Fruit fly (Drosophila melanogaster): ENCODE results near the gene Cpr62Bb.

Cpr62Bb gene

dm6 chr3L:1794943-1795696, 39.8 kb downstream of the Cpr62Bb start, which contains the start of the genes alpha-Spec, dlt and Cdc37 (continued):
- no peak for TF ChIP-seq so (GFP tag; IDR thresholded peaks at IDR 0.05)
- 0 out of 2 replicates have a peak, but pooled peaks have one; percentile 41 for TF ChIP-seq sob (GFP tag; IDR thresholded peaks at IDR 0.05)
- TF ChIP-seq NFAT (GFP tag; IDR thresholded peaks at IDR 0.05), result 0 out of 2 replicates have a peak, but pooled peaks have one; percentile 16
- TF ChIP-seq Doc3 (GFP tag; IDR thresholded peaks at IDR 0.05; ENCODE audit: partially characterized antibody), result peak; percentile 80
- TF ChIP-seq ato (GFP tag; IDR thresholded peaks at IDR 0.05; ENCODE audit: partially characterized antibody), result peak; percentile 59
- TF ChIP-seq stwl (tag; optimal IDR thresholded peaks at IDR 0.05), result peak; percentile 1
- peak; percentile 81 for TF ChIP-seq Ets97D (GFP tag; optimal IDR thresholded peaks at IDR 0.05)
- peak; percentile 66; the same call in 2 of the 3 replicates for TF ChIP-seq CG6791 (GFP tag; IDR thresholded peaks at IDR 0.05; ENCODE audit: partially characterized antibody)
- peak; percentile 45 for TF ChIP-seq Myb (GFP tag; optimal IDR thresholded peaks at IDR 0.05)
- peak; percentile 27 for TF ChIP-seq CG10147 (GFP tag; optimal IDR thresholded peaks at IDR 0.05)
- TF ChIP-seq PHDP (tag; optimal IDR thresholded peaks at IDR 0.05), result peak; percentile 19
- TF ChIP-seq Tbp (GFP tag; optimal IDR thresholded peaks at IDR 0.05), result no peak
- TF ChIP-seq CG17186 (GFP tag; optimal IDR thresholded peaks at IDR 0.05), result peak; percentile 77
- TF ChIP-seq E2f1 (GFP tag; IDR thresholded peaks at IDR 0.05), result no peak
- TF ChIP-seq eyg (GFP tag; optimal IDR thresholded peaks at IDR 0.05), result peak; percentile 34
- TF ChIP-seq amos (GFP tag; IDR thresholded peaks at IDR 0.05; ENCODE audit: partially characterized antibody), result peak; percentile 79
- TF ChIP-seq CG32772 (GFP tag; IDR thresholded peaks at IDR 0.05), result peak; percentile 12; the same call in 1 of the 2 replicates
- peak; percentile 9; the same call in 1 of the 2 replicates for TF ChIP-seq CG32532 (GFP tag; IDR thresholded peaks at IDR 0.05)
- TF ChIP-seq Med (GFP tag), result peak; percentile 91
- peak; percentile 2 for TF ChIP-seq CG10209 (GFP tag; optimal IDR thresholded peaks at IDR 0.05)
- TF ChIP-seq crol (GFP tag; IDR thresholded peaks at IDR 0.05), result no peak
- peak; percentile 47 for TF ChIP-seq p53 (GFP tag; optimal IDR thresholded peaks at IDR 0.05)
- no peak for TF ChIP-seq otp (GFP tag; IDR thresholded peaks at IDR 0.05)
- TF ChIP-seq vnd (GFP tag; IDR thresholded peaks at IDR 0.05; ENCODE audit: partially characterized antibody), result peak; percentile 78
- no peak for TF ChIP-seq kah (GFP tag; optimal IDR thresholded peaks at IDR 0.05)
- peak; percentile 3 for TF ChIP-seq CG3163 (GFP tag; optimal IDR thresholded peaks at IDR 0.05)
- TF ChIP-seq hbn (GFP tag; IDR thresholded peaks at IDR 0.05; ENCODE audit: partially characterized antibody), result peak; percentile 73
- peak; percentile 31 for TF ChIP-seq CG34376 (GFP tag; optimal IDR thresholded peaks at IDR 0.05)
- TF ChIP-seq CG8089 (GFP tag; optimal IDR thresholded peaks at IDR 0.05), result peak; percentile 9
- TF ChIP-seq CG33213 (GFP tag; optimal IDR thresholded peaks at IDR 0.05), result peak; percentile 59
- no peak for TF ChIP-seq CG15696 (tag; optimal IDR thresholded peaks at IDR 0.05)
- TF ChIP-seq mirr (GFP tag; optimal IDR thresholded peaks at IDR 0.05), result no peak
- no peak for TF ChIP-seq Mes4 (GFP tag; optimal IDR thresholded peaks at IDR 0.05)
- TF ChIP-seq mld (GFP tag; IDR thresholded peaks at IDR 0.05; ENCODE audit: partially characterized antibody), result peak; percentile 62; the same call in 1 of the 3 replicates
- TF ChIP-seq CG8944 (GFP tag; optimal IDR thresholded peaks at IDR 0.05), result no peak
- no peak for TF ChIP-seq dati (GFP tag; IDR thresholded peaks at IDR 0.05)
- peak; percentile 84 for TF ChIP-seq sens (GFP tag)
- TF ChIP-seq CG2129 (GFP tag; IDR thresholded peaks at IDR 0.05; ENCODE audit: partially characterized antibody), result peak; percentile 38; the same call in 1 of the 2 replicates
- peak; percentile 92 for TF ChIP-seq gfzf (GFP tag; optimal IDR thresholded peaks at IDR 0.05)
- peak; percentile 80 for TF ChIP-seq Sin3A (optimal IDR thresholded peaks at IDR 0.05)
- no peak for TF ChIP-seq br (optimal IDR thresholded peaks at IDR 0.05)
- TF ChIP-seq CG10274 (GFP tag; optimal IDR thresholded peaks at IDR 0.05), result no peak
- TF ChIP-seq CG4854 (GFP tag; optimal IDR thresholded peaks at IDR 0.05), result peak; percentile 20
- TF ChIP-seq eve (GFP tag; optimal IDR thresholded peaks at IDR 0.05), result no peak
- TF ChIP-seq dysf (GFP tag; IDR thresholded peaks at IDR 0.05), result 0 out of 3 replicates have a peak, but pooled peaks have one; percentile 16
- TF ChIP-seq Deaf1 (tag; optimal IDR thresholded peaks at IDR 0.05), result peak; percentile 46
- TF ChIP-seq lmd (GFP tag; IDR thresholded peaks at IDR 0.05), result peak; percentile 24; the same call in 1 of the 2 replicates
- peak; percentile 99 for TF ChIP-seq phol (tag; optimal IDR thresholded peaks at IDR 0.05)
- TF ChIP-seq sima (GFP tag; optimal IDR thresholded peaks at IDR 0.05), result no peak
